Fruit fly (Drosophila melanogaster): Measurements from ENCODE around the gene Pglym78.

- TF ChIP-seq CG7368 (GFP tag; optimal IDR thresholded peaks at IDR 0.05) (no peak), vri (GFP tag; optimal IDR thresholded peaks at IDR 0.05) (no peak), CG32006 (GFP tag; optimal IDR thresholded peaks at IDR 0.05) (no peak), Smox (GFP tag; optimal IDR thresholded peaks at IDR 0.05) (no peak), Hr39 (GFP tag; optimal IDR thresholded peaks at IDR 0.05) (no peak), CG10669 (GFP tag; optimal IDR thresholded peaks at IDR 0.05) (no peak), CG11902 (GFP tag; optimal IDR thresholded peaks at IDR 0.05) (no peak), CG8319 (GFP tag; optimal IDR thresholded peaks at IDR 0.05) (no peak), Sox102F (GFP tag; optimal IDR thresholded peaks at IDR 0.05) (no peak), Hr4 (GFP tag; optimal IDR thresholded peaks at IDR 0.05) (no peak), CG9139 (GFP tag; optimal IDR thresholded peaks at IDR 0.05) (no peak), CG15336 (GFP tag; IDR thresholded peaks at IDR 0.05) (no peak), Sox15 (GFP tag; optimal IDR thresholded peaks at IDR 0.05) (no peak)
These were observed 50.3 kb downstream of the Pglym78 start for dm6 chr3R:29198299-29198698.
